Fruit fly (Drosophila melanogaster) whole organism, prepupa: ENCODE results near the gene LysRS.

Experiments used
- Blimp-1 ChIP-seq: fragments of 200-800 bp; sonication (Bioruptor generic); optimal IDR thresholded peaks from 3 replicates; lab custom pipeline; 2017; ENCODE audit warnings: missing biosample characterization, missing genetic modification characterization, mild to moderate bottlenecking, moderate library complexity, missing genetic modification reagents
- CG10669 ChIP-seq: fragments of 200-800 bp; sonication (Bioruptor generic); optimal IDR thresholded peaks from 3 replicates; lab custom pipeline; 2018; ENCODE audit warnings: missing biosample characterization, mild to moderate bottlenecking, missing genetic modification characterization, moderate library complexity
- CG11294 ChIP-seq: fragments of 200-800 bp; sonication (Bioruptor generic); IDR thresholded peaks from 2 replicates; pipeline ENCODE4 v1.3.6; 2022; ENCODE audit warnings: missing biosample characterization, missing genetic modification characterization
- CG11762 ChIP-seq: fragments of 200-800 bp; sonication (Bioruptor generic); optimal IDR thresholded peaks from 3 replicates; lab custom pipeline; 2016; ENCODE audit warnings: missing biosample characterization, missing genetic modification characterization; ENCODE audit not compliant: insufficient read depth
- CG11902 ChIP-seq: fragments of 200-800 bp; sonication (Bioruptor generic); optimal IDR thresholded peaks from 3 replicates; lab custom pipeline; 2016; ENCODE audit warnings: missing biosample characterization, missing genetic modification characterization
- CG15336 ChIP-seq: fragments of 200-800 bp; sonication (Bioruptor generic); IDR thresholded peaks from 2 replicates; pipeline ENCODE4 v1.3.6; 2022; ENCODE audit warnings: missing biosample characterization, missing genetic modification characterization
- CG16779 ChIP-seq: fragments of 200-800 bp; sonication (Bioruptor generic); optimal IDR thresholded peaks from 3 replicates; lab custom pipeline; 2017; ENCODE audit warnings: missing biosample characterization, mild to moderate bottlenecking, missing genetic modification characterization
- CG3032 ChIP-seq: fragments of 200-800 bp; optimal IDR thresholded peaks from 2 replicates; lab custom pipeline; 2019; ENCODE audit warnings: missing biosample characterization, mild to moderate bottlenecking, missing genetic modification characterization, moderate library complexity
- CG31627 ChIP-seq: fragments of 200-800 bp; sonication (Bioruptor generic); optimal IDR thresholded peaks from 3 replicates; lab custom pipeline; 2016; ENCODE audit warnings: missing biosample characterization, missing genetic modification characterization
- CG32006 ChIP-seq: fragments of 200-800 bp; sonication (Bioruptor generic); optimal IDR thresholded peaks from 3 replicates; lab custom pipeline; 2017; ENCODE audit warnings: missing biosample characterization, mild to moderate bottlenecking, missing genetic modification characterization
- CG3919 ChIP-seq: fragments of 200-800 bp; sonication (Bioruptor generic); optimal IDR thresholded peaks from 3 replicates; lab custom pipeline; 2016; ENCODE audit warnings: missing biosample characterization, missing genetic modification characterization
- CG4318 ChIP-seq: fragments of 200-800 bp; sonication (Bioruptor generic); optimal IDR thresholded peaks from 3 replicates; lab custom pipeline; 2017; ENCODE audit warnings: missing biosample characterization, mild to moderate bottlenecking, missing genetic modification characterization
- CG6163 ChIP-seq: fragments of 200-800 bp; sonication (Bioruptor generic); IDR thresholded peaks from 3 replicates; pipeline ENCODE4 v1.3.6; 2022; ENCODE audit warnings: missing biosample characterization, missing genetic modification characterization
- CG6276 ChIP-seq: fragments of 200-800 bp; sonication (Bioruptor generic); optimal IDR thresholded peaks from 2 replicates; lab custom pipeline; 2017; ENCODE audit warnings: missing biosample characterization, mild to moderate bottlenecking, missing genetic modification characterization
- CG6792 ChIP-seq: fragments of 200-800 bp; sonication (Bioruptor generic); optimal IDR thresholded peaks from 3 replicates; lab custom pipeline; 2016; ENCODE audit warnings: missing biosample characterization, missing genetic modification characterization
- CG6808 ChIP-seq: fragments of 200-800 bp; sonication (Bioruptor generic); optimal IDR thresholded peaks from 3 replicates; lab custom pipeline; 2017; ENCODE audit warnings: missing biosample characterization, missing genetic modification characterization, mild to moderate bottlenecking, moderate library complexity, missing genetic modification reagents
- CG6854 ChIP-seq: fragments of 200-800 bp; sonication (Bioruptor generic); optimal IDR thresholded peaks from 2 replicates; lab custom pipeline; 2017; ENCODE audit warnings: missing biosample characterization, mild to moderate bottlenecking, missing genetic modification characterization
- CG7368 ChIP-seq: fragments of 200-800 bp; sonication (Bioruptor generic); optimal IDR thresholded peaks from 3 replicates; lab custom pipeline; 2016; ENCODE audit warnings: missing biosample characterization, missing genetic modification characterization
- CG8119 ChIP-seq: fragments of 200-800 bp; sonication (Bioruptor generic); IDR thresholded peaks from 3 replicates; pipeline ENCODE4 v1.3.6; 2022; ENCODE audit warnings: missing biosample characterization, missing genetic modification characterization
- CG8632 ChIP-seq: fragments of 200-800 bp; sonication (Bioruptor generic); optimal IDR thresholded peaks from 3 replicates; lab custom pipeline; 2016; ENCODE audit warnings: missing biosample characterization, missing genetic modification characterization
- CG9139 ChIP-seq: fragments of 200-800 bp; sonication (Bioruptor generic); optimal IDR thresholded peaks from 3 replicates; lab custom pipeline; 2017; ENCODE audit warnings: missing biosample characterization, mild to moderate bottlenecking, missing genetic modification characterization
- Eip75B ChIP-seq: fragments of 200-800 bp; sonication (Bioruptor generic); optimal IDR thresholded peaks from 3 replicates; lab custom pipeline; 2016; ENCODE audit warnings: missing biosample characterization, missing genetic modification characterization
- Ets21C ChIP-seq: fragments of 200-800 bp; sonication (Bioruptor generic); optimal IDR thresholded peaks from 3 replicates; lab custom pipeline; 2016; ENCODE audit warnings: missing biosample characterization, missing genetic modification characterization
- Ets96B ChIP-seq: fragments of 200-800 bp; optimal IDR thresholded peaks from 2 replicates; lab custom pipeline; 2019; ENCODE audit warnings: missing biosample characterization, mild to moderate bottlenecking, missing genetic modification characterization, moderate library complexity
- Gug ChIP-seq: fragments of 200-800 bp; sonication (Bioruptor generic); IDR thresholded peaks from 2 replicates; pipeline ENCODE4 v1.3.6; 2022; ENCODE audit warnings: missing biosample characterization, missing genetic modification characterization
- Hr38 ChIP-seq: sonication (Bioruptor generic); optimal IDR thresholded peaks from 2 replicates; lab custom pipeline; 2016; ENCODE audit warnings: missing biosample characterization, missing genetic modification characterization
- Hr4 ChIP-seq: fragments of 200-800 bp; sonication (Bioruptor generic); optimal IDR thresholded peaks from 3 replicates; lab custom pipeline; 2016; ENCODE audit warnings: missing biosample characterization, missing genetic modification characterization
- Lpt ChIP-seq: fragments of 200-800 bp; sonication (Bioruptor generic); optimal IDR thresholded peaks from 3 replicates; lab custom pipeline; 2016; ENCODE audit warnings: missing biosample characterization, missing genetic modification characterization
- OdsH ChIP-seq: fragments of 200-800 bp; sonication (Bioruptor generic); optimal IDR thresholded peaks from 3 replicates; lab custom pipeline; 2016; ENCODE audit warnings: missing biosample characterization, missing genetic modification characterization
- Sox102F ChIP-seq: fragments of 200-800 bp; sonication (Bioruptor generic); optimal IDR thresholded peaks from 2 replicates; lab custom pipeline; 2016; ENCODE audit warnings: missing biosample characterization, mild to moderate bottlenecking, missing genetic modification characterization
- Sox14 ChIP-seq: fragments of 200-800 bp; sonication (Bioruptor generic); optimal IDR thresholded peaks from 3 replicates; lab custom pipeline; 2016; ENCODE audit warnings: missing biosample characterization, missing genetic modification characterization
- dac ChIP-seq: fragments of 200-800 bp; sonication (Bioruptor generic); optimal IDR thresholded peaks from 2 replicates; lab custom pipeline; 2017; ENCODE audit warnings: missing biosample characterization, mild to moderate bottlenecking, missing genetic modification characterization
- eg ChIP-seq: fragments of 200-800 bp; sonication (Bioruptor generic); IDR thresholded peaks from 3 replicates; pipeline ENCODE4 v1.3.6; 2022; ENCODE audit warnings: missing biosample characterization, missing genetic modification characterization
- esn ChIP-seq: fragments of 200-800 bp; sonication (Bioruptor generic); optimal IDR thresholded peaks from 2 replicates; lab custom pipeline; 2016; ENCODE audit warnings: missing biosample characterization, mild to moderate bottlenecking, missing genetic modification characterization, moderate library complexity
- fkh ChIP-seq: fragments of 200-800 bp; sonication (Bioruptor generic); optimal IDR thresholded peaks from 3 replicates; lab custom pipeline; 2017; ENCODE audit warnings: missing biosample characterization, mild to moderate bottlenecking, missing genetic modification characterization, moderate library complexity
- lz ChIP-seq: fragments of 200-800 bp; sonication (Bioruptor generic); optimal IDR thresholded peaks from 3 replicates; lab custom pipeline; 2016; ENCODE audit warnings: missing biosample characterization, missing genetic modification characterization
- net ChIP-seq: fragments of 200-800 bp; sonication (Bioruptor generic); optimal IDR thresholded peaks from 3 replicates; lab custom pipeline; 2016; ENCODE audit warnings: missing biosample characterization, missing genetic modification characterization
- salr ChIP-seq, 2 experiments: fragments of 200-800 bp; sonication (Bioruptor generic); optimal IDR thresholded peaks; 3 replicates each; lab custom pipeline; 2016 to 2018; ENCODE audit warnings: missing biosample characterization in 2 of 2, missing genetic modification characterization in 2 of 2, mild to moderate bottlenecking in 1 of 2
- spab ChIP-seq: fragments of 200-800 bp; sonication (Bioruptor generic); optimal IDR thresholded peaks from 2 replicates; lab custom pipeline; 2017; ENCODE audit warnings: missing biosample characterization, mild to moderate bottlenecking, missing genetic modification characterization, missing genetic modification reagents
- ss ChIP-seq, 2 experiments: fragments of 200-800 bp; sonication (Bioruptor generic); optimal IDR thresholded peaks; 2 replicates in 1 of 2; 3 replicates in 1 of 2; lab custom pipeline; 2017 to 2018; ENCODE audit warnings: mild to moderate bottlenecking in 2 of 2, missing biosample characterization in 2 of 2, missing genetic modification characterization in 2 of 2, moderate library complexity in 1 of 2
- svp ChIP-seq: fragments of 200-800 bp; sonication (Bioruptor generic); peaks from one replicate; lab custom pipeline; 2016; ENCODE audit warnings: missing biosample characterization, missing genetic modification characterization
- topi ChIP-seq: fragments of 200-800 bp; sonication (Bioruptor generic); optimal IDR thresholded peaks from 3 replicates; lab custom pipeline; 2016; ENCODE audit warnings: missing biosample characterization, missing genetic modification characterization
- vri ChIP-seq: fragments of 200-800 bp; sonication (Bioruptor generic); optimal IDR thresholded peaks from 3 replicates; lab custom pipeline; 2016; ENCODE audit warnings: missing biosample characterization, mild to moderate bottlenecking, missing genetic modification characterization

Gene LysRS

dm6 chrX:9658095-9658838 lies 49.6 kb upstream of the LysRS start (continued):
- peak; percentile 6 for TF ChIP-seq Ets21C (GFP tag; lab: Kevin White, UChicago)
- TF ChIP-seq svp (GFP tag; lab: Kevin White, UChicago), result peak; percentile 85
- TF ChIP-seq OdsH (GFP tag; lab: Kevin White, UChicago), result peak; percentile 27
- no peak for TF ChIP-seq Hr38 (GFP tag; lab: Kevin White, UChicago)
- TF ChIP-seq CG6163 (GFP tag; lab: Robert Waterston, UW), result 0 out of 3 replicates have a peak, but pooled peaks have one; percentile 44
- TF ChIP-seq CG15336 (GFP tag; lab: Robert Waterston, UW), result no peak
- TF ChIP-seq Blimp-1 (GFP tag; lab: Kevin White, UChicago), result peak; percentile 95
- TF ChIP-seq esn (GFP tag; lab: Kevin White, UChicago), result peak; percentile 31
- TF ChIP-seq salr (GFP tag; optimal IDR thresholded peaks at IDR 0.05; lab: Kevin White, UChicago), result peak in 1 of 2 experiments; percentile 2
- TF ChIP-seq CG11902 (GFP tag; lab: Kevin White, UChicago), result no peak
- peak; percentile 19 for TF ChIP-seq CG8632 (GFP tag; lab: Kevin White, UChicago)
- TF ChIP-seq CG6808 (GFP tag; lab: Kevin White, UChicago), result peak; percentile 13
- peak; percentile 26 for TF ChIP-seq net (GFP tag; lab: Kevin White, UChicago)
- TF ChIP-seq CG11294 (GFP tag; lab: Robert Waterston, UW), result no peak
- TF ChIP-seq CG6854 (GFP tag; lab: Kevin White, UChicago), result no peak
- peak; percentile 74 for TF ChIP-seq Sox14 (GFP tag; lab: Kevin White, UChicago)
- peak; percentile 14 for TF ChIP-seq Eip75B (GFP tag; lab: Kevin White, UChicago)
- TF ChIP-seq CG3919 (GFP tag; lab: Kevin White, UChicago), result peak; percentile 41
- peak; percentile 32 for TF ChIP-seq fkh (GFP tag; lab: Kevin White, UChicago)
- no peak for TF ChIP-seq spab (GFP tag; lab: Kevin White, UChicago)
- TF ChIP-seq CG9139 (GFP tag; lab: Kevin White, UChicago), result no peak
- no peak for TF ChIP-seq CG3032
- no peak for TF ChIP-seq CG11762 (GFP tag; lab: Kevin White, UChicago)
- peak; percentile 13 for TF ChIP-seq CG7368
- TF ChIP-seq ss (GFP tag; optimal IDR thresholded peaks at IDR 0.05; lab: Kevin White, UChicago), result peak; percentile 46 to 75

dm6 chrX:9655989-9656713 lies 47.5 kb upstream of the LysRS start:
- TF ChIP-seq CG8632 (GFP tag; lab: Kevin White, UChicago) (peak; percentile 39), CG6808 (GFP tag; lab: Kevin White, UChicago) (peak; percentile 73), CG6276 (GFP tag; lab: Kevin White, UChicago) (no peak), CG31627 (GFP tag; lab: Kevin White, UChicago) (peak; percentile 50), Gug (GFP tag; lab: Robert Waterston, UW) (no peak), CG11902 (GFP tag; lab: Kevin White, UChicago) (peak; percentile 24), topi (GFP tag; lab: Kevin White, UChicago) (peak; percentile 66), CG4318 (no peak), eg (no peak; the same call in 2 of the 3 replicates), Ets96B (tag; lab: Kevin White, UChicago) (peak; percentile 73), Sox102F (GFP tag; lab: Kevin White, UChicago) (peak; percentile 37), CG6792 (GFP tag; lab: Kevin White, UChicago) (peak; percentile 53), CG16779 (tag; lab: Kevin White, UChicago) (no peak), vri (GFP tag; lab: Kevin White, UChicago) (peak; percentile 50), CG8119 (GFP tag; lab: Robert Waterston, UW) (peak; percentile 37; the same call in 1 of the 3 replicates), CG9139 (GFP tag; lab: Kevin White, UChicago) (no peak), Sox14 (GFP tag; lab: Kevin White, UChicago) (peak; percentile 40), CG32006 (GFP tag; lab: Kevin White, UChicago) (peak; percentile 51), Lpt (GFP tag; lab: Kevin White, UChicago) (no peak), dac (GFP tag; lab: Kevin White, UChicago) (no peak), Blimp-1 (GFP tag; lab: Kevin White, UChicago) (no peak), Hr4 (peak; percentile 7), lz (GFP tag; lab: Kevin White, UChicago) (peak; percentile 35), CG6163 (GFP tag; lab: Robert Waterston, UW) (peak; percentile 24; the same call in 1 of the 3 replicates), ss (GFP tag; optimal IDR thresholded peaks at IDR 0.05; lab: Kevin White, UChicago) (peak; percentile 35 to 69), OdsH (GFP tag; lab: Kevin White, UChicago) (peak; percentile 48), salr (GFP tag; optimal IDR thresholded peaks at IDR 0.05; lab: Kevin White, UChicago) (peak; percentile 9 to 48), Ets21C (GFP tag; lab: Kevin White, UChicago) (peak; percentile 41), fkh (GFP tag; lab: Kevin White, UChicago) (no peak), spab (GFP tag; lab: Kevin White, UChicago) (peak; percentile 44), svp (GFP tag; lab: Kevin White, UChicago) (peak; percentile 81), net (GFP tag; lab: Kevin White, UChicago) (no peak), CG10669 (GFP tag; lab: Kevin White, UChicago) (peak; percentile 70)
